Fruit fly (Drosophila melanogaster) Kc167 (cell line): ENCODE results near the gene Lsp1alpha.

ENCODE experiments used
- Myc ChIP-seq: fragments of >200 bp; optimal IDR thresholded peaks from 2 replicates; lab custom pipeline; 2017; ENCODE audit warnings: missing external identifiers
- Sin3A ChIP-seq: fragments of >200 bp; optimal IDR thresholded peaks from 2 replicates; lab custom pipeline; 2018; ENCODE audit warnings: missing external identifiers
- h ChIP-seq: fragments of >200 bp; optimal IDR thresholded peaks from 3 replicates; lab custom pipeline; 2018; ENCODE audit warnings: missing external identifiers
- insv ChIP-seq: fragments of >200 bp; optimal IDR thresholded peaks from 3 replicates; lab custom pipeline; 2018; ENCODE audit warnings: missing external identifiers
- psq ChIP-seq: fragments of >200 bp; optimal IDR thresholded peaks from 2 replicates; lab custom pipeline; 2017; ENCODE audit warnings: missing external identifiers
- ttk ChIP-seq: sonication (Bioruptor generic); optimal IDR thresholded peaks from 2 replicates; lab custom pipeline; 2017; ENCODE audit warnings: missing external identifiers

Gene Lsp1alpha

DNA sequence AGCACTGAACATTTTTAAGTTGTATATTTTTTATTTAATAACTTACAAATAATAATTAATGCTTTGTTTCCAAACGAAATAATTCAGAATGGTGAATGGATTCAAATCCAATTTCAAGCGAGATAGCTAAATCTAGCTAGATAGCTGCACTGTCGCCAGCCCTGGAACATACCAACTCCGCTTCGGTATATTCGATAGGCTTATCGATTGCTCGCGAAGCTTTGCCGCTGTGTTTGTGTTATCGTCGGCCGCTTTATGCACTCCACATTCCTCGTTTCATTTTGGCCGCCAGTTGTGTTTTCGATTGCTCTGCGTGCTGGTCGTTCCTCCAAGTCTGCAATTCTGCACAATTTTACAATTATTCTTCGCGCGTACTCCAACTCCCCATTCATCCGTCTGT is 6.8 kb downstream of the Lsp1alpha start, which contains the start of gene mdu:
mdu (plus strand) TSS at position 259 of the 400 bp plus-strand sequence.
- TF ChIP-seq Sin3A (lab: Kevin White, UChicago) (no peak), ttk (lab: Kevin White, UChicago) (no peak), h (lab: Kevin White, UChicago) (no peak), Myc (no peak), psq (lab: Kevin White, UChicago) (no peak), insv (lab: Kevin White, UChicago) (no peak)

DNA sequence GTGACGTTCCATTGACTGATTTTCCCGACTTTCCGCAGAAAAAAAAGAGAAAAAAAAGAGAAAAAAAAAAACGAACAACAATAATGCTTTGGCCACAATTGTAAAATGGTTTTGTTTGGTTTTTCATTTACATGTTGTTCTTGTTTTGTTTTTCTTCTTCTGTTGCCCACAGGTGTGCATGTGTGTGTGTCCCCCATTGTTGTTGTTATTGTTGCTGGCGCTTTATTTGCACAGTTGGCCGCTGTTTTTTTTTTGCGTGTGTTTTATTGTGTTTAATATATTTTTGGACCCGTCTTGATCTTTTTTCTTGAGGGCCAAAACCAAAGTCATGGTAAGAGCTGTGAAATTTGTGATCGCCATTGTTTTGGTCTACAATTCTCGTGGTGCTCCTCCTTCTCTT is 8.0 kb downstream of the Lsp1alpha start:
- no peak for TF ChIP-seq insv (lab: Kevin White, UChicago)
- no peak for TF ChIP-seq h (lab: Kevin White, UChicago)
- no peak for TF ChIP-seq Sin3A (lab: Kevin White, UChicago)
- TF ChIP-seq psq (lab: Kevin White, UChicago) = no peak
- TF ChIP-seq ttk (lab: Kevin White, UChicago) = no peak
- TF ChIP-seq Myc = no peak

DNA sequence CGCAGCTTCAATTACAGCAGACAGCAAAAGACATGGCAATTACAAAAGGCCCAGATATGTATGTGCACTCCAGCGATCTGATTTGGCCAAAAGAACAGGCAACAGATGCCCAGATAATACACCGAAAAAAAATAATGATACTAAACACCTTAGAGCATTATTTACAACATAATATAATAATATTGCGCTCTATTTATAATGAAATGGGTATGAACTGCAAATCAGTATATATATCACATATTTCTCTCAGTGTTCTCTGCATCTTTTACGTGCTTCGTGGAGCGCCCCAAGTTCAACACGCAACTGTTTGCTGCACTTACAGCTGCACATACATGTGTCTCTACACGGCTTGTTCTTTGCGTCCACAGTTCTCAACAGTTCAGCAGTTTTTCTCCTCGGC is 17.5 kb downstream of the Lsp1alpha start:
- TF ChIP-seq ttk (lab: Kevin White, UChicago) (no peak), h (lab: Kevin White, UChicago) (no peak), Myc (no peak), Sin3A (lab: Kevin White, UChicago) (no peak), psq (lab: Kevin White, UChicago) (no peak), insv (lab: Kevin White, UChicago) (no peak)

DNA sequence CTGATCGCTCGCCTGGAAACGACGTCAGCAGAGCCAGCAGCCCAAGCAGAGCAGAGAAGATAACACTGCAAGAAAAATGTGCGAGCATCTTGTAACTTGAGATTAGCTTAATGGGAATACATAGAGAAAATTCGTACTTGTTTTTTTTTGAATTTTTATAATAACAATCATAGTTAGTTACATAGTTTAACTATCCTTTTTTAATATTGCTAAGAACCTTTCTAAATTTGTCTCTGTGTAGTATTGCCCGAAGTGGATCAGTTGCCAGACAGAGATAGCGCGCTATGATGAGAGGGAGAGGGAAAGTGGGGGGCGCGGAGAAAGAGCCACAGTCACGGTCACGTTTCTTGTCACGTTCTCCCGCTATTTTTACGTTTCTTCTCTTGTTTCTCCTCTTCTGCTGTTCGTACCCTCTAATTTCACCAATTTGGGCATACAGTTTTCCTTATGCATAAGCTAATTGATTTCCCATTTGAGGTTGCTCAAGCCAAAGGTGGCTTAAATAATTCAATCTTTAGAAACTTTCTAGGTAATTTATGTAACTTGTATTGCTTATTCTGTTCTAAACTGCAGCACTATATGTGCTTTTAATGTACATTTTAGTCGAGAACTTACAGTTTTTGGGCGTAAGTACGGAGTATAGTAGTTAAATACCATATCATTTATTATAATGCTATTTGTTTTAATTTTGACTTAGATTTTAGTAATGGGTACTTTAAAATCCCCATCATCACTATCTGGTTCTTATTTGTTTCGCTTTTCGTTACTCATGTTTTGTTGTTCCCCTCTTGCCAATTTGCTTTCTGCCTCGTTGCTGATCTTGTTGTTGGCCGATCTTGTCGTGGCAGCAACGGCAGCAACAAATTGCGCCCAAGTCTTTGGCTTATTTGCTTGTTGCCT is 20.9 kb downstream of the Lsp1alpha start:
- TF ChIP-seq Myc (no peak), insv (lab: Kevin White, UChicago) (no peak), psq (lab: Kevin White, UChicago) (no peak), Sin3A (lab: Kevin White, UChicago) (no peak), ttk (lab: Kevin White, UChicago) (no peak), h (lab: Kevin White, UChicago) (no peak)

DNA sequence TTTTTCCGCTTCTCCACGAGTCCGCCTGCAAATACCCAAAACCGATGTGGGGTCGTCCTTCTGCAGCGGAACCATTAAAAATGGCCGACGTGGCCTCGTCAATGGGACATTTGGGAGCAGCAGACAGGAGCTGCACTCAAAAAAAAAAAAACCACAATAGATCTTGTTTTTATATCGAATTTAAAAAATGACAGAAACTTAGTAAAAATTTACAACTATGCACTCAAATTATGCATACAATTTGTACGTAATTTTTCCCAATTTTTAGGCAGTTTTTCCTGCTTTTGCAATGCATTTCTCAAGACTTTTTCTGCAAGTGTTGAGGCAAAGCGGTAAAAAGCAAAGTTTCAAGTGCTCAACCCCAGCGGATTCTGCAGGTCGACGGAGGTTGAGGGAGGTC is 43.5 kb downstream of the Lsp1alpha start:
- TF ChIP-seq ttk (lab: Kevin White, UChicago) (no peak), Sin3A (lab: Kevin White, UChicago) (no peak), h (lab: Kevin White, UChicago) (no peak), Myc (no peak), psq (lab: Kevin White, UChicago) (no peak), insv (lab: Kevin White, UChicago) (no peak)

DNA sequence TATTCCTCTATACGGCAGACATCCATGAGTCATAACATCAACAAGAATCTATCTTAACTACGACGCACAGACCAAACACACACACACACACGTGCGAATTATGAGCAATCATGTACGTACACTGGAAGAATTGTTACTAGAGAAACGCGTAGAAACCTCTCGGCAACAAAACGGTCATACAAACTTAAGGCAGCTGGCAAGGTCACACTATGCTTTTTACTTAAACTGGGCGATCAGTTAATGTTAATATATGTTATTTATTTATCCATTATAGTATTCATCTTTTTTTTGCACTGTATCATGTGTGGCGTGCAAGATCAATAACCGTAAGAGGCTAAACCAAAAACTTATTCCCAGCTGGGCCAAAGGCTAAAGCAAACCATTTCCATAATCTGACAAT is 49.1 kb downstream of the Lsp1alpha start:
- TF ChIP-seq Myc (no peak), Sin3A (lab: Kevin White, UChicago) (no peak), h (lab: Kevin White, UChicago) (no peak), psq (lab: Kevin White, UChicago) (no peak), ttk (lab: Kevin White, UChicago) (no peak), insv (lab: Kevin White, UChicago) (no peak)

DNA sequence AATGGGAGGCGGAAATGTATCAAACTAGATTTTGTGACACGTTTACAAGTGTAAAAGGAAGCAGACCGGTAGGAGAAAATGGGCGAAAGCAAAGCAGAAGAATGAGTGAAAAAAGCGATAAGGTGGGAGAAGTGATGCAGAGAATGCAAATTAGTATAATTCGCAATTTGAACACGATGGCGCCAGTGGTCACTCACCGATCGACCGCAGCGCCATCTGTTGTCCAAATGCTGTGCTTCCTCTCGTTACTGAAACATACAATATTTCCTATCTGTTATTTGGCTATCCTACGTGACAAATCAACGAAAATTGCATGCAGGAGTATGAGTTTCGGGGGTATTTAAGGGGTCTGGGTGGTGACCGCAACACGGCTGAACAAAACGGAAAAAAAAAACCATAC is 50.7 kb downstream of the Lsp1alpha start:
- no peak for TF ChIP-seq ttk (lab: Kevin White, UChicago)
- no peak for TF ChIP-seq h (lab: Kevin White, UChicago)
- no peak for TF ChIP-seq Sin3A (lab: Kevin White, UChicago)
- no peak for TF ChIP-seq insv (lab: Kevin White, UChicago)
- TF ChIP-seq Myc = no peak
- TF ChIP-seq psq (lab: Kevin White, UChicago) = no peak
